Fruit fly (Drosophila melanogaster) whole organism, adult: Measurements from ENCODE around the gene CG5282.

Experiments
- CG12768 ChIP-seq: fragments of 200-800 bp; sonication (Bioruptor generic); optimal IDR thresholded peaks from 2 replicates; lab custom pipeline; 2017; ENCODE audit warnings: missing biosample characterization, missing genetic modification characterization, mild to moderate bottlenecking, moderate library complexity, missing genetic modification reagents
- CG14711 ChIP-seq: fragments of 200-800 bp; sonication (Bioruptor generic); optimal IDR thresholded peaks from 2 replicates; lab custom pipeline; 2018; ENCODE audit warnings: missing biosample characterization, mild to moderate bottlenecking, missing genetic modification characterization, moderate library complexity
- CG1620 ChIP-seq: fragments of 200-800 bp; sonication (Bioruptor generic); optimal IDR thresholded peaks from 2 replicates; lab custom pipeline; 2016; ENCODE audit warnings: missing biosample characterization, missing genetic modification characterization
- CG33017 ChIP-seq: fragments of 200-800 bp; sonication (Bioruptor generic); optimal IDR thresholded peaks from 2 replicates; lab custom pipeline; 2018; ENCODE audit warnings: missing biosample characterization, mild to moderate bottlenecking, missing genetic modification characterization, moderate library complexity
- Crg-1 ChIP-seq: fragments of 200-800 bp; sonication (Bioruptor generic); optimal IDR thresholded peaks from 2 replicates; lab custom pipeline; 2016; ENCODE audit warnings: missing biosample characterization, missing genetic modification characterization
- Mnt ChIP-seq: fragments of 200-800 bp; sonication (Bioruptor generic); optimal IDR thresholded peaks from 2 replicates; lab custom pipeline; 2016; ENCODE audit warnings: missing biosample characterization, mild to moderate bottlenecking, missing genetic modification characterization
- kay ChIP-seq: fragments of 200-800 bp; sonication (Bioruptor generic); peaks from one replicate; lab custom pipeline; 2016; ENCODE audit warnings: missing biosample characterization, missing genetic modification characterization, borderline replicate concordance
- ovo ChIP-seq: fragments of 200-800 bp; sonication (Bioruptor generic); optimal IDR thresholded peaks from 2 replicates; lab custom pipeline; 2016; ENCODE audit warnings: missing biosample characterization, missing genetic modification characterization
- pad ChIP-seq: fragments of 200-800 bp; sonication (Bioruptor generic); optimal IDR thresholded peaks from 3 replicates; lab custom pipeline; 2017; ENCODE audit warnings: missing biosample characterization, missing genetic modification characterization, mild to moderate bottlenecking, moderate library complexity, missing genetic modification reagents
- tj ChIP-seq: fragments of 200-800 bp; sonication (Bioruptor generic); optimal IDR thresholded peaks from 3 replicates; lab custom pipeline; 2017; ENCODE audit warnings: missing biosample characterization, mild to moderate bottlenecking, missing genetic modification characterization, moderate library complexity

DNA sequence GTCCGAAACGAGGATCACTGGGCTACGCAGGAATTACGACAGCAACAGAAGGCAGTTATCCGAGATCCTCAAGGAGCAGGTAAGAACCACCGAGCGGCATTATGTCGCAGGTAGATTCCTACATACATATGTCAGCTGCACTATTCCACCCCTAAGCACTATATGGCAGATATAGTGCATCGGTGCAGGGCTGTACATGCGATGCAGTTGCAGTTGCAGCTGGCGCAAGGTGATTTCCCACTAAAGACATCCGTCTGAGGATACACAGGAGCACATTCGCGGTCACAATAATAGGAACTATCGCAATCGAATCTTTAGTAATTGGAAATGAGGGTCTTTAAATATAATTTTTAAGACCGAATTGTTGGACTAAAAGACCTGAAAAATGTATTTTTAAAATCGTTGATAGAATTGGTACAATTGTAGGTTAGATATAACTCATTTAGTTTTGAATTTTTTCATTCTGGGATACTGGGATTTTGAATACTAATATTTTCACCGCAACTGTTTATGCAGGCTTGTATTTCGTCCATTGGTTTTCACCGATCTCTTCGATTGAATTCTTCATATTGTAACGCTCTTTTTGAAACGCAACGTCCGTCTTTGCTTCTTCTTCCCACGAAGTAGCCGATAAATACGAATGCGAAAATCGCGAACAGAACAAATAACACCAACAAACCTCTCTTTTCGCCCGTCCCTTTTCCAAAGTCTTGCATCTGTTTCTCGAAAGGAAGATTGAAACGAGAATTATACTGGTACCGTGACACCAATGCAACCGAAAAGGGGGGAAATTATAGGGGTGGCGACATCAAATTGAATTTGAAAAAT, 23.0 kb downstream of the CG5282 start:
- TF ChIP-seq CG1620 (GFP tag; lab: Kevin White, UChicago) (no peak), Mnt (no peak), kay (no peak), Crg-1 (GFP tag; lab: Kevin White, UChicago) (no peak), pad (GFP tag; lab: Kevin White, UChicago) (no peak), CG14711 (tag; lab: Kevin White, UChicago) (no peak), ovo (GFP tag; lab: Kevin White, UChicago) (no peak), CG33017 (tag; lab: Kevin White, UChicago) (no peak), CG12768 (GFP tag; lab: Kevin White, UChicago) (no peak), tj (no peak)
